Worm (Caenorhabditis elegans): ENCODE results near the gene ced-3.

ced-3 gene

ce11 chrIV:13238943-13239861, 35.3 kb upstream of the ced-3 start, which contains the start of gene tag-115 (continued):
- peak; percentile 56 for TF ChIP-seq nhr-102 (tag; optimal IDR thresholded peaks at IDR 0.05)
- peak; percentile 16; the same call in 1 of the 2 replicates for TF ChIP-seq F44E2.7 (GFP tag; IDR thresholded peaks at IDR 0.05)
- TF ChIP-seq Y48G9A.11 (GFP tag; IDR thresholded peaks at IDR 0.05), result peak; percentile 50; the same call in 1 of the 2 replicates
- TF ChIP-seq tra-1 (GFP tag; IDR thresholded peaks at IDR 0.05), result peak; percentile 62
- peak; percentile 61 for TF ChIP-seq mes-2 (tag; optimal IDR thresholded peaks at IDR 0.05; ENCODE audit: poor library complexity, severe bottlenecking)
- no peak for TF ChIP-seq lin-15B (tag; optimal IDR thresholded peaks at IDR 0.05)
- 0 out of 2 replicates have a peak, but pooled peaks have one; percentile 23 for TF ChIP-seq lim-7 (GFP tag; IDR thresholded peaks at IDR 0.05)
- TF ChIP-seq zip-11 (GFP tag; IDR thresholded peaks at IDR 0.05), result no peak
- no peak for TF ChIP-seq T26A8.4 (GFP tag; IDR thresholded peaks at IDR 0.05)
- TF ChIP-seq hlh-11 (tag; optimal IDR thresholded peaks at IDR 0.05), result no peak
- TF ChIP-seq ceh-82 (tag; optimal IDR thresholded peaks at IDR 0.05), result no peak
- peak; percentile 81 for TF ChIP-seq snpc-1.2 (GFP tag; IDR thresholded peaks at IDR 0.05)
- TF ChIP-seq nhr-25 (tag; optimal IDR thresholded peaks at IDR 0.05; ENCODE audit: borderline replicate concordance, insufficient read depth), result peak; percentile 9
- TF ChIP-seq mep-1 (tag; optimal IDR thresholded peaks at IDR 0.05), result peak; percentile 3

ce11 chrIV:13236485-13236884, 32.5 kb upstream of the ced-3 start, which contains the start of gene pwp-1:
Gene pwp-1, minus strand, starts transcription at chrIV:13236585.
- TF ChIP-seq ceh-28 (tag; optimal IDR thresholded peaks at IDR 0.05), result no peak
- TF ChIP-seq lin-29 (GFP tag; IDR thresholded peaks at IDR 0.05), result no peak
- TF ChIP-seq F44E2.7 (GFP tag; IDR thresholded peaks at IDR 0.05), result no peak
- TF ChIP-seq nhr-28 (tag; optimal IDR thresholded peaks at IDR 0.05), result no peak
- TF ChIP-seq ceh-62 (tag; optimal IDR thresholded peaks at IDR 0.05), result no peak
- no peak for TF ChIP-seq D1046.2 (GFP tag; IDR thresholded peaks at IDR 0.05)
- no peak for TF ChIP-seq nhr-10 (tag; optimal IDR thresholded peaks at IDR 0.05)
- no peak for TF ChIP-seq lin-38 (GFP tag; IDR thresholded peaks at IDR 0.05)
- TF ChIP-seq ces-1 (GFP tag; optimal IDR thresholded peaks at IDR 0.05), result no peak

ce11 chrIV:13231393-13231792, 27.5 kb upstream of the ced-3 start:
- TF ChIP-seq ctbp-1 (GFP tag; IDR thresholded peaks at IDR 0.05) (no peak), skn-1 (tag; optimal IDR thresholded peaks at IDR 0.05) (no peak), pha-4 (GFP tag; IDR thresholded peaks at IDR 0.05) (no peak), pha-4 (tag; optimal IDR thresholded peaks at IDR 0.05) (peak; percentile 47), lsy-2 (tag; optimal IDR thresholded peaks at IDR 0.05) (peak; percentile 82 to 98), nhr-77 (tag; optimal IDR thresholded peaks at IDR 0.05) (no peak), gei-8 (GFP tag; optimal IDR thresholded peaks at IDR 0.05) (no peak), hlh-11 (tag; optimal IDR thresholded peaks at IDR 0.05) (no peak), F37D6.2 (tag; optimal IDR thresholded peaks at IDR 0.05) (no peak), F26F4.8 (GFP tag; conservative IDR thresholded peaks at IDR 0.05) (no peak), zip-2 (tag; optimal IDR thresholded peaks at IDR 0.05) (no peak), ZK337.2 (GFP tag; IDR thresholded peaks at IDR 0.05) (no peak), nhr-10 (tag; optimal IDR thresholded peaks at IDR 0.05) (no peak), lim-7 (GFP tag; IDR thresholded peaks at IDR 0.05) (no peak), madf-5 (GFP tag; IDR thresholded peaks at IDR 0.05) (no peak), ceh-62 (tag; optimal IDR thresholded peaks at IDR 0.05) (no peak), zfp-3 (GFP tag; conservative IDR thresholded peaks at IDR 0.05) (no peak), daf-19 (GFP tag; conservative IDR thresholded peaks at IDR 0.05) (no peak), ceh-44 (GFP tag; IDR thresholded peaks at IDR 0.05) (no peak), attf-4 (tag; optimal IDR thresholded peaks at IDR 0.05) (no peak), snpc-4 (tag; optimal IDR thresholded peaks at IDR 0.05) (no peak), zip-11 (GFP tag; IDR thresholded peaks at IDR 0.05) (no peak), daf-8 (GFP tag; IDR thresholded peaks at IDR 0.05) (no peak), sdz-12 (GFP tag; optimal IDR thresholded peaks at IDR 0.05) (no peak), R02D3.7 (tag; optimal IDR thresholded peaks at IDR 0.05) (no peak), nhr-25 (tag; optimal IDR thresholded peaks at IDR 0.05; ENCODE audit: borderline replicate concordance, insufficient read depth) (no peak), nhr-76 (tag; optimal IDR thresholded peaks at IDR 0.05) (no peak), cey-2 (tag; optimal IDR thresholded peaks at IDR 0.05; ENCODE audit: borderline replicate concordance, insufficient read depth) (no peak), dmd-9 (GFP tag; IDR thresholded peaks at IDR 0.05) (no peak), dpl-1 (GFP tag; optimal IDR thresholded peaks at IDR 0.05) (peak; percentile 50)
